Worm (Caenorhabditis elegans) whole organism, mixed stage, embryonic: ENCODE measurements around the gene cdgs-1.

ENCODE experiments used
- blmp-1 ChIP-seq: fragments of 150-350 bp; optimal IDR thresholded peaks from 2 replicates; lab custom pipeline; 2014; ENCODE audit warnings: missing biosample characterization, missing genetic modification characterization
- elt-3 ChIP-seq: fragments of 150-350 bp; optimal IDR thresholded peaks from 2 replicates; lab custom pipeline; 2014; ENCODE audit warnings: missing biosample characterization, missing genetic modification characterization
- hlh-1 ChIP-seq: fragments of 150-350 bp; optimal IDR thresholded peaks from 2 replicates; lab custom pipeline; 2014; ENCODE audit warnings: missing biosample characterization, missing genetic modification reagents, missing genetic modification characterization
- lin-13 ChIP-seq: fragments of 150-350 bp; optimal IDR thresholded peaks from 2 replicates; lab custom pipeline; 2014; ENCODE audit warnings: missing biosample characterization, missing genetic modification characterization
- mls-2 ChIP-seq: sonication (generic microtip); optimal IDR thresholded peaks from 2 replicates; lab custom pipeline; 2016; ENCODE audit warnings: mild to moderate bottlenecking, missing genetic modification characterization, moderate library complexity, missing compliant biosample characterization
- nhr-237 ChIP-seq: fragments of 150-350 bp; optimal IDR thresholded peaks from 2 replicates; lab custom pipeline; 2014; ENCODE audit warnings: missing biosample characterization, missing genetic modification characterization
- nhr-28 ChIP-seq: fragments of 150-350 bp; optimal IDR thresholded peaks from 2 replicates; lab custom pipeline; 2014; ENCODE audit warnings: missing biosample characterization, missing genetic modification characterization
- nhr-76 ChIP-seq: sonication (generic microtip); optimal IDR thresholded peaks from 2 replicates; lab custom pipeline; 2017; ENCODE audit warnings: missing biosample characterization, missing genetic modification characterization
- snpc-4 ChIP-seq: fragments of 150-350 bp; optimal IDR thresholded peaks from 2 replicates; lab custom pipeline; 2014; ENCODE audit warnings: missing biosample characterization, missing genetic modification characterization
- unc-62 ChIP-seq: fragments of 150-350 bp; optimal IDR thresholded peaks from 2 replicates; lab custom pipeline; 2014; ENCODE audit warnings: missing biosample characterization, missing genetic modification reagents, missing genetic modification characterization
- ztf-11 ChIP-seq: fragments of 150-350 bp; optimal IDR thresholded peaks from 2 replicates; lab custom pipeline; 2014; ENCODE audit warnings: missing biosample characterization, missing genetic modification characterization

DNA sequence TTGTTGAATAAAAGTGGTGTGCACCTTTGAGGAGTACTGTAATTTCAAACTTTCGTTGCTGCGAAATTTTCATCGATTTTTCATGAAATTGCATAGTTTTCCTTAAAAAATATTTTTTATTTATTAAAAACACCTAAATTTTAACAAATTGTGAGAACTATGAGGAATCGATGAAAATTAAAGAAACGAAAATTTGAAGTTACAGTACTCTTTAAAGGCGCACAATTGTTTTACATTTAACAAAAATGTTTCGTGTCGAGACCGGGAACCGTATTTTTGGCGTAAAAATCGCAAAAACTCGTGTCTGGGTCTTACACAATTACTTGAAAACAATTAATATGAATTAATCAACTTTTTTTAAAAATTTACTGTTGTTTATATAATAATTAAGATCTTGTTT lies 45.4 kb downstream of the cdgs-1 start, which contains the start of gene rdl-1:
- TF ChIP-seq nhr-76 (tag; lab: Kevin White, UChicago) (no peak), mls-2 (no peak), lin-13 (no peak), snpc-4 (tag; lab: Kevin White, UChicago) (no peak), hlh-1 (tag; lab: Kevin White, UChicago) (no peak), blmp-1 (tag; lab: Kevin White, UChicago) (no peak), elt-3 (no peak), nhr-237 (tag; lab: Kevin White, UChicago) (no peak), nhr-28 (tag; lab: Kevin White, UChicago) (no peak), ztf-11 (tag; lab: Kevin White, UChicago) (no peak), unc-62 (GFP tag; lab: Kevin White, UChicago) (no peak)
